Worm (Caenorhabditis elegans): ENCODE results near the gene F30H5.5.

Gene F30H5.5

ce11 chrIII:535266-536107 lies 46.9 kb downstream of the F30H5.5 start (continued):
- TF ChIP-seq mep-1 (tag; optimal IDR thresholded peaks at IDR 0.05) (peak; percentile 35), mdl-1 (tag; optimal IDR thresholded peaks at IDR 0.05) (no peak), fkh-10 (GFP tag; optimal IDR thresholded peaks at IDR 0.05) (no peak), F26F4.8 (GFP tag; conservative IDR thresholded peaks at IDR 0.05) (no peak), lir-3 (tag; optimal IDR thresholded peaks at IDR 0.05) (peak; percentile 56), D1046.2 (GFP tag; IDR thresholded peaks at IDR 0.05) (peak; percentile 43; the same call in 1 of the 2 replicates), unc-39 (tag; optimal IDR thresholded peaks at IDR 0.05) (no peak), duxl-1 (tag; optimal IDR thresholded peaks at IDR 0.05; ENCODE audit: poor library complexity) (no peak), mdt-29 (GFP tag; IDR thresholded peaks at IDR 0.05) (no peak), php-3 (GFP tag; IDR thresholded peaks at IDR 0.05) (peak; percentile 88), snpc-4 (tag; optimal IDR thresholded peaks at IDR 0.05) (no peak), ceh-32 (tag; optimal IDR thresholded peaks at IDR 0.05; ENCODE audit: poor library complexity) (no peak), zfp-2 (tag; optimal IDR thresholded peaks at IDR 0.05) (no peak), daf-12 (tag; optimal IDR thresholded peaks at IDR 0.05) (no peak), nhr-77 (tag; optimal IDR thresholded peaks at IDR 0.05) (no peak), madf-5 (GFP tag; IDR thresholded peaks at IDR 0.05) (peak in 1 of 2 experiments; percentile 67; a peak in 1 of 4 replicates), ctbp-1 (GFP tag; IDR thresholded peaks at IDR 0.05) (0 out of 2 replicates have a peak, but pooled peaks have one; percentile 28), nhr-25 (tag; optimal IDR thresholded peaks at IDR 0.05; ENCODE audit: borderline replicate concordance, insufficient read depth) (no peak), zfp-3 (GFP tag; conservative IDR thresholded peaks at IDR 0.05) (no peak), Y5F2A.4 (GFP tag; optimal IDR thresholded peaks at IDR 0.05) (no peak), madf-9 (GFP tag; conservative IDR thresholded peaks at IDR 0.05) (0 out of 2 replicates have a peak, but pooled peaks have one; percentile 54), nhr-6 (tag; optimal IDR thresholded peaks at IDR 0.05) (no peak), nhr-11 (tag; optimal IDR thresholded peaks at IDR 0.05) (no peak), lim-7 (GFP tag; IDR thresholded peaks at IDR 0.05) (peak; percentile 74), ama-1 (optimal IDR thresholded peaks at IDR 0.05) (no peak), unc-62 (GFP tag; optimal IDR thresholded peaks at IDR 0.05 in 1 of 2) (peak in 1 of 2 experiments; percentile 64), unc-62 (tag; optimal IDR thresholded peaks at IDR 0.05) (no peak), F49E8.2 (tag; optimal IDR thresholded peaks at IDR 0.05; ENCODE audit: borderline replicate concordance) (no peak), T26A8.4 (GFP tag; IDR thresholded peaks at IDR 0.05) (peak; percentile 76), unc-130 (GFP tag; optimal IDR thresholded peaks at IDR 0.05) (no peak), spr-1 (tag; optimal IDR thresholded peaks at IDR 0.05) (peak; percentile 55), nhr-42 (GFP tag; IDR thresholded peaks at IDR 0.05) (no peak), mes-2 (tag; optimal IDR thresholded peaks at IDR 0.05; ENCODE audit: poor library complexity, severe bottlenecking) (peak; percentile 55), lin-1 (GFP tag; IDR thresholded peaks at IDR 0.05) (0 out of 2 replicates have a peak, but pooled peaks have one; percentile 19), attf-4 (tag; optimal IDR thresholded peaks at IDR 0.05) (no peak), hlh-11 (tag; optimal IDR thresholded peaks at IDR 0.05) (peak; percentile 41), R02D3.7 (tag; optimal IDR thresholded peaks at IDR 0.05) (no peak), snpc-1.2 (GFP tag; IDR thresholded peaks at IDR 0.05) (no peak), zag-1 (tag; optimal IDR thresholded peaks at IDR 0.05) (no peak), nhr-10 (tag; optimal IDR thresholded peaks at IDR 0.05) (no peak), ztf-11 (tag; optimal IDR thresholded peaks at IDR 0.05) (no peak), hmg-1.1 (GFP tag; IDR thresholded peaks at IDR 0.05) (peak; percentile 61), ceh-20 (GFP tag; IDR thresholded peaks at IDR 0.05) (peak; percentile 59; the same call in 1 of the 2 replicates), saeg-2 (GFP tag; IDR thresholded peaks at IDR 0.05) (0 out of 2 replicates have a peak, but pooled peaks have one; percentile 42), lin-38 (GFP tag; IDR thresholded peaks at IDR 0.05) (no peak), vab-7 (GFP tag; IDR thresholded peaks at IDR 0.05) (no peak; the same call in 1 of the 2 replicates), daf-16 (GFP tag; optimal IDR thresholded peaks at IDR 0.05) (peak in 1 of 2 experiments; percentile 80), daf-16 (tag; optimal IDR thresholded peaks at IDR 0.05) (peak; percentile 60), fos-1 (tag; optimal IDR thresholded peaks at IDR 0.05) (no peak), nhr-28 (tag; optimal IDR thresholded peaks at IDR 0.05) (peak; percentile 39)
